Worm (Caenorhabditis elegans): Measurements from ENCODE around the gene kmo-1.

The kmo-1 gene

DNA sequence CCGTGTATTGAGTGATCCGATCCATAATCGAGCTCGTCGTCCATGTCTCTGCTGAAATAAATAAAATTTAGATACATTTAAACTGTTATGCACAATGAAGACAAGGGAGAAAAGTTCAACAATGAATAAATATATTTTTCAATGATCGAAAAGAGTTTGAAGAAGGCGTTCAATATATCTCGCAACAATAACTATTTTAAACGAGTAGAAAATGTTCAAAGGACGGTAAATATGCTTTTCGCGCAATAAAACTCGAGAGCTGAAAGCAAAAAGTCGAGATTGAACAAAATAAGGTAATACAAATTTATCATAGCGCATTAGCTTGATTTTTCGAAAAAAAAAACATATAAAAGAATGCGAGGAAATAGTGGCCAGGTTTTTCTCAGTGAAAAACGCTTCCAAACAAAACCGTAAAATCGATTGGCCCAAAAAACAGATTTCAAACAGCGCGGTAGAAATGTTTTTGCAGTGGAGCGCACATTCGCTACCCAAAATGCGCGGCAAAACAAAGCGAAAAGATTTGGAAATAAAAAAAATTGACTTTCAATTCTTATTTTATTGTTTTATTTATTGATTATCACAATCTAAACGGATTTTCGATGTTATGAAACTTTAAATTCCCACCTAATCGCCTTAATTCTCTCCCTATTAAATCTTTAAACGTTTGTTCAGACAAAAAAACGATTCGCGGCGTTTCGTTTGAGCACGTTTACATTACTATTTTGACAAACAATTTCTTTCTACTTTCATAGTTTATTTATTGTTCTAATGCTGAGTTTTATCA, 29.3 kb downstream of the kmo-1 start, which contains the start of the genes kup-1 and F10C2.4:
Gene kup-1, minus strand, starts transcription at position 51 of the 784 bp plus-strand sequence.
Gene F10C2.4, plus strand, starts transcription at position 734 of the 784 bp plus-strand sequence.
- TF ChIP-seq unc-55 (GFP tag; optimal IDR thresholded peaks at IDR 0.05) = peak; percentile 79
- no peak for TF ChIP-seq sma-9 (GFP tag; optimal IDR thresholded peaks at IDR 0.05)
- no peak for TF ChIP-seq sma-9 (tag; optimal IDR thresholded peaks at IDR 0.05)
- peak; percentile 41 for TF ChIP-seq crh-2 (tag; optimal IDR thresholded peaks at IDR 0.05)
- peak; percentile 90 for TF ChIP-seq gmeb-1 (tag; optimal IDR thresholded peaks at IDR 0.05)
- peak; percentile 66 for TF ChIP-seq sma-3 (GFP tag; optimal IDR thresholded peaks at IDR 0.05)
- TF ChIP-seq mbf-1 (tag; optimal IDR thresholded peaks at IDR 0.05) = no peak
- TF ChIP-seq nhr-129 (tag; optimal IDR thresholded peaks at IDR 0.05) = peak; percentile 48
- TF ChIP-seq C34F6.9 (tag; optimal IDR thresholded peaks at IDR 0.05) = peak; percentile 67
- TF ChIP-seq lin-13 (GFP tag; optimal IDR thresholded peaks at IDR 0.05) = peak; percentile 45

DNA sequence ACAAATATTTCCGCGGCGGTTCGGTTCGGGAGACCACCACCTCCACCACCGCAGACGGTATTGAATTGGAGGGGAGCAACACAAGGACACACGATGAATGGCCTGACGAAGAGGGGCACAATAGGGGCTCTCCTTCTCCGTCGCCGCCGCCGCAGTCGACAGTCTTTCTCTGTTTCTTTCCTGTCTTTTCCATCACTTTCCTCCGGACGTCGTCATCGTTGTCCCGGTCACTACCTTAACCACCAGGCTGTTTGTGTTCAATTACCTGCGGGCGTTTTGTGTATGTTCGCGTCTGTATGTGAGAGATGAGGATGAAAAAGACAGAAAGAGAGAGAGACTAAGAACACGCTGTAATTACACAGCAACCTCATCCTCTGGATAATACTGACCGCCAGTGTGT, 30.6 kb downstream of the kmo-1 start:
- TF ChIP-seq ztf-11 (tag; optimal IDR thresholded peaks at IDR 0.05) = no peak
- peak; percentile 24 for TF ChIP-seq nhr-25 (tag; optimal IDR thresholded peaks at IDR 0.05)

DNA sequence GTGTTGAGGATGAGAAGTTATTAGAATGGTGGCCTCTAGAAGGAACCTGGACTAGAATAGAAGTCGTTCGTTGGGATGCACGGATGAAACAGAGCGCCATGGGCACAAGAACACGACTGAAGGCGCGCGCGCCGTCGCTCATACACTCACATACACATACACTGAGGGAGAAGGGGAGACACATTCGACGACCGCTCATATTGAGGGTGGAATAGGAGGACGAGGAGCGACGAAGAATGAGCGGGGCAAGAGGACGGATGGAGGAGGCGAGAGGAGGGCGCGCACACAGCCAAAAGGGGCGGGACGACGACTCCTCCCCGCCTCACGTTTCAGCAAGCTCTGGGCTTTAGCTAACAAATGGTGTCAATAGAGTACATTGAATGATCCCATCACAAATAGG, 31.5 kb downstream of the kmo-1 start:
- peak; percentile 65 for TF ChIP-seq ama-1 (optimal IDR thresholded peaks at IDR 0.05)
- peak; percentile 33 for TF ChIP-seq C34F6.9 (tag; optimal IDR thresholded peaks at IDR 0.05)
- peak; percentile 29 for TF ChIP-seq nhr-129 (tag; optimal IDR thresholded peaks at IDR 0.05)
- peak; percentile 32 for TF ChIP-seq lin-11 (tag; optimal IDR thresholded peaks at IDR 0.05)
- TF ChIP-seq nhr-77 (tag; optimal IDR thresholded peaks at IDR 0.05) = no peak
- peak; percentile 12 for TF ChIP-seq unc-55 (GFP tag; optimal IDR thresholded peaks at IDR 0.05)
- TF ChIP-seq skn-1 (tag; optimal IDR thresholded peaks at IDR 0.05) = no peak
- TF ChIP-seq F13H6.1 (tag; optimal IDR thresholded peaks at IDR 0.05) = peak; percentile 7
- no peak for TF ChIP-seq blmp-1 (tag; optimal IDR thresholded peaks at IDR 0.05; ENCODE audit: insufficient read depth)

DNA sequence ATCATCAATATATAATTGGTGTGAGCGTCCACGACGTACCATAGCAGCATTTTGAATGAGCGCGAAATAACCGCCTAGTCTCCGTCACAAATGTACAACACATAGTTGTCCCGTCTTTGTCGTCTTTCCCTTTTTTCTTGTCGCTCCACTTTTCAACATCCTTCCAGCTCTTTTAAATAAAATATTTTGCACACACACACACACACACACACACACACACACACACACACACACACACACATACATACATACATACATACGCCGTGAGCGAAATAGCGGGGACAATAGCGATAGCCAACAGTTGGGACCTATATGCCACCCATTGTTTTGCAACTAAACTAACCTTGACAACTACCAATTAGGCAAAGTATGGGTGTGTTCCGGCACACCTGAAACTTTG, 32.0 kb downstream of the kmo-1 start:
- TF ChIP-seq ztf-4 (tag; optimal IDR thresholded peaks at IDR 0.05) (no peak), unc-55 (GFP tag; optimal IDR thresholded peaks at IDR 0.05) (peak; percentile 59), Y55F3AM.14 (GFP tag; optimal IDR thresholded peaks at IDR 0.05) (peak; percentile 2), nhr-21 (tag; optimal IDR thresholded peaks at IDR 0.05) (no peak), nhr-129 (tag; optimal IDR thresholded peaks at IDR 0.05) (peak; percentile 11)

DNA sequence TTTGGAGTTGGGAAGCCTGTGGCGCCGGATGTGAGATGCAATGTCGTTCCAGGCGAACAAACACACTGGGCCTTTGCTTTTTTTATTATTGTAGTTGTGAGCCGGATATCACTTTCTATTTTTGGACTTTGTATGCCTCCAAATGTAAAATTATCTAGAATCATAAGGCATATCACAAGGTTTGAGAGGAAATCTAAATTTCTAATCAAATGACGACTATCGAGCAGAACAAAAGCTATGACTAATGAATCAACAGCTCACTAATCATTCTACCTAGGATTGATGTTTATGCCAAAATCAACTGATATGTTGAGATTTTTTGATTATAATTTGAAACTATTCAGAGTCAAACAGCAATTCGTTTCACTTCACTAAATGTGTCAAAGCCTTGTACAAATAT, 32.4 kb downstream of the kmo-1 start:
- TF ChIP-seq nhr-23 (tag; optimal IDR thresholded peaks at IDR 0.05) (no peak), ztf-4 (tag; optimal IDR thresholded peaks at IDR 0.05) (peak; percentile 4)

DNA sequence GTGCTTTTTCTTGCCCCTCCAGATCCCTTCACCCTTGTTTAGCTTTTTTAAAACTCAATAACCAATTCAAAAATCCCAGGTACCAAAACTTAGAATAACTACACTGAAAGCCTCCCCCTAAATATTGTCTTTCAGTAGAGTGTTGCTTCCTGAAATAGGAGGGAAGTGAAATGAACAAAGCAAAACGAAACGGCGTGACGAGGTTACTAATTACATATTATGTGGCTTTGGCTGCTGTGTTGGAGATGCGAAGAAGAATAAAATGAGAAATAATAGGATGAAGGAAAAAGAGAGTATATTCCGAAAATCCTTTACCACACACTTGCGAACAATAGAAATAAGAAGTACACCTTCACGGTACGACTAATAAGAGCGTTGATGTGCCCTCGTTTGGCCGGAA, 34.2 kb downstream of the kmo-1 start:
- TF ChIP-seq nhr-25 (tag; optimal IDR thresholded peaks at IDR 0.05) (no peak), R02D3.7 (tag; optimal IDR thresholded peaks at IDR 0.05) (no peak), dmd-4 (tag; optimal IDR thresholded peaks at IDR 0.05) (no peak), ztf-11 (tag; optimal IDR thresholded peaks at IDR 0.05) (no peak), snpc-4 (tag; optimal IDR thresholded peaks at IDR 0.05) (no peak), nhr-21 (tag; optimal IDR thresholded peaks at IDR 0.05) (no peak), nhr-12 (tag; optimal IDR thresholded peaks at IDR 0.05) (no peak), ztf-4 (tag; optimal IDR thresholded peaks at IDR 0.05) (no peak), crh-2 (tag; optimal IDR thresholded peaks at IDR 0.05) (no peak), mab-5 (tag; optimal IDR thresholded peaks at IDR 0.05) (no peak), fos-1 (tag; optimal IDR thresholded peaks at IDR 0.05) (no peak), C34F6.9 (tag; optimal IDR thresholded peaks at IDR 0.05) (no peak), mbf-1 (tag; optimal IDR thresholded peaks at IDR 0.05) (no peak), ZK546.5 (tag; optimal IDR thresholded peaks at IDR 0.05) (no peak), nhr-10 (tag; optimal IDR thresholded peaks at IDR 0.05) (no peak), lsy-2 (tag; optimal IDR thresholded peaks at IDR 0.05) (no peak), blmp-1 (tag; optimal IDR thresholded peaks at IDR 0.05; ENCODE audit: insufficient read depth) (no peak), ceh-82 (tag; optimal IDR thresholded peaks at IDR 0.05) (no peak), ama-1 (optimal IDR thresholded peaks at IDR 0.05) (no peak)
